Worm (Caenorhabditis elegans) whole organism, L2 larva: ENCODE data around the gene smf-1.

ENCODE experiments used
- C34F6.9 ChIP-seq: fragments of 150-350 bp; optimal IDR thresholded peaks from 2 replicates; lab custom pipeline; 2014; ENCODE audit warnings: missing biosample characterization, missing genetic modification characterization
- F13H6.1 ChIP-seq: sonication (generic microtip); optimal IDR thresholded peaks from 2 replicates; lab custom pipeline; 2016; ENCODE audit warnings: missing genetic modification characterization, missing compliant biosample characterization
- R02D3.7 ChIP-seq: fragments of 150-350 bp; optimal IDR thresholded peaks from 2 replicates; lab custom pipeline; 2014; ENCODE audit warnings: missing biosample characterization, missing genetic modification characterization
- Y55F3AM.14 ChIP-seq: fragments of 200-800 bp; sonication (Bioruptor generic); optimal IDR thresholded peaks from 2 replicates; lab custom pipeline; 2018; ENCODE audit warnings: mild to moderate bottlenecking, missing genetic modification characterization, missing compliant biosample characterization
- alr-1 ChIP-seq: fragments of 150-350 bp; optimal IDR thresholded peaks from 2 replicates; lab custom pipeline; 2014; ENCODE audit warnings: missing biosample characterization, missing genetic modification characterization
- aly-2 ChIP-seq: fragments of 150-350 bp; optimal IDR thresholded peaks from 2 replicates; lab custom pipeline; 2014; ENCODE audit warnings: missing biosample characterization, missing genetic modification characterization
- ama-1 ChIP-seq: fragments of 150-350 bp; optimal IDR thresholded peaks from 2 replicates; lab custom pipeline; 2018; ENCODE audit warnings: inconsistent platforms
- ceh-16 ChIP-seq: fragments of 150-350 bp; optimal IDR thresholded peaks from 2 replicates; lab custom pipeline; 2014; ENCODE audit warnings: missing biosample characterization, missing genetic modification characterization
- ceh-82 ChIP-seq: fragments of 150-350 bp; optimal IDR thresholded peaks from 2 replicates; lab custom pipeline; 2014; ENCODE audit warnings: missing biosample characterization, missing genetic modification characterization
- crh-2 ChIP-seq: sonication (generic microtip); optimal IDR thresholded peaks from 2 replicates; lab custom pipeline; 2017; ENCODE audit warnings: missing biosample characterization, missing genetic modification characterization
- dmd-4 ChIP-seq: sonication (generic microtip); optimal IDR thresholded peaks from 2 replicates; lab custom pipeline; 2017; ENCODE audit warnings: missing biosample characterization, missing genetic modification characterization
- egl-27 ChIP-seq: sonication (generic microtip); optimal IDR thresholded peaks from 3 replicates; lab custom pipeline; 2017; ENCODE audit warnings: missing biosample characterization, missing genetic modification reagents, missing genetic modification characterization
- elt-1 ChIP-seq: fragments of 150-350 bp; optimal IDR thresholded peaks from 2 replicates; lab custom pipeline; 2014; ENCODE audit warnings: missing biosample characterization, missing genetic modification characterization
- elt-3 ChIP-seq: sonication (generic microtip); optimal IDR thresholded peaks from 2 replicates; lab custom pipeline; 2017; ENCODE audit warnings: missing biosample characterization, missing genetic modification characterization
- fos-1 ChIP-seq: fragments of 150-350 bp; optimal IDR thresholded peaks from 2 replicates; lab custom pipeline; 2014; ENCODE audit warnings: missing biosample characterization, missing genetic modification characterization
- gmeb-1 ChIP-seq: fragments of 150-350 bp; optimal IDR thresholded peaks from 2 replicates; lab custom pipeline; 2014; ENCODE audit warnings: missing biosample characterization, missing genetic modification characterization
- lin-11 ChIP-seq: fragments of 150-350 bp; sonication (generic microtip); optimal IDR thresholded peaks from 2 replicates; lab custom pipeline; 2014; ENCODE audit warnings: missing biosample characterization, missing genetic modification characterization, inconsistent platforms, mixed read lengths
- lin-13 ChIP-seq: fragments of 150-350 bp; optimal IDR thresholded peaks from 2 replicates; lab custom pipeline; 2014; ENCODE audit warnings: missing biosample characterization, missing genetic modification reagents, missing genetic modification characterization
- lin-39 ChIP-seq: fragments of 150-350 bp; optimal IDR thresholded peaks from 2 replicates; lab custom pipeline; 2014; ENCODE audit warnings: missing biosample characterization, missing genetic modification reagents, missing genetic modification characterization
- lsy-2 ChIP-seq, 2 experiments: fragments of 150-350 bp in 1 of 2; sonication (generic microtip) in 1 of 2; optimal IDR thresholded peaks; 2 replicates each; lab custom pipeline; 2014 to 2017; ENCODE audit warnings: missing biosample characterization in 2 of 2, missing genetic modification characterization in 2 of 2
- mab-5 ChIP-seq: fragments of 150-350 bp; optimal IDR thresholded peaks from 2 replicates; lab custom pipeline; 2014; ENCODE audit warnings: missing biosample characterization, missing genetic modification characterization
- mdl-1 ChIP-seq, 2 experiments: fragments of 150-350 bp in 1 of 2; sonication (generic microtip) in 1 of 2; optimal IDR thresholded peaks; 2 replicates each; lab custom pipeline; 2017; ENCODE audit warnings: missing biosample characterization in 2 of 2, missing genetic modification characterization in 2 of 2
- nhr-10 ChIP-seq: sonication (generic microtip); optimal IDR thresholded peaks from 2 replicates; lab custom pipeline; 2017; ENCODE audit warnings: missing biosample characterization, missing genetic modification characterization
- nhr-11 ChIP-seq: fragments of 150-350 bp; optimal IDR thresholded peaks from 2 replicates; lab custom pipeline; 2014; ENCODE audit warnings: missing biosample characterization, missing genetic modification characterization
- nhr-12 ChIP-seq: fragments of 150-350 bp; optimal IDR thresholded peaks from 2 replicates; lab custom pipeline; 2014; ENCODE audit warnings: missing biosample characterization, missing genetic modification characterization
- nhr-129 ChIP-seq: fragments of 150-350 bp; optimal IDR thresholded peaks from 2 replicates; lab custom pipeline; 2014; ENCODE audit warnings: missing biosample characterization, missing genetic modification characterization
- nhr-21 ChIP-seq: fragments of 150-350 bp; optimal IDR thresholded peaks from 2 replicates; lab custom pipeline; 2014; ENCODE audit warnings: missing biosample characterization, missing genetic modification characterization
- nhr-23 ChIP-seq: fragments of 150-350 bp; optimal IDR thresholded peaks from 2 replicates; lab custom pipeline; 2014; ENCODE audit warnings: missing biosample characterization, missing genetic modification reagents, missing genetic modification characterization
- nhr-237 ChIP-seq: fragments of 150-350 bp; optimal IDR thresholded peaks from 2 replicates; lab custom pipeline; 2014; ENCODE audit warnings: missing biosample characterization, missing genetic modification characterization
- nhr-25 ChIP-seq: fragments of 150-350 bp; sonication (generic microtip); optimal IDR thresholded peaks from 3 replicates; lab custom pipeline; 2014; ENCODE audit warnings: missing biosample characterization, missing genetic modification characterization
- nhr-6 ChIP-seq: fragments of 150-350 bp; optimal IDR thresholded peaks from 2 replicates; lab custom pipeline; 2014; ENCODE audit warnings: missing biosample characterization, missing genetic modification characterization
- nhr-77 ChIP-seq: fragments of 150-350 bp; optimal IDR thresholded peaks from 2 replicates; lab custom pipeline; 2014; ENCODE audit warnings: missing biosample characterization, missing genetic modification characterization
- sem-4 ChIP-seq: fragments of 150-350 bp; optimal IDR thresholded peaks from 2 replicates; lab custom pipeline; 2014; ENCODE audit warnings: missing biosample characterization, missing genetic modification reagents, missing genetic modification characterization
- sma-3 ChIP-seq: sonication (generic microtip); optimal IDR thresholded peaks from 2 replicates; lab custom pipeline; 2016; ENCODE audit warnings: missing genetic modification reagents, missing genetic modification characterization, missing compliant biosample characterization
- sma-9 ChIP-seq, 2 experiments: fragments of 150-350 bp in 1 of 2; sonication (generic microtip) in 1 of 2; optimal IDR thresholded peaks; 2 replicates each; lab custom pipeline; 2014 to 2016; ENCODE audit warnings: missing genetic modification characterization in 2 of 2, mild to moderate bottlenecking in 1 of 2, missing biosample characterization in 1 of 2, missing compliant biosample characterization in 1 of 2, missing genetic modification reagents in 1 of 2, moderate library complexity in 1 of 2
- unc-39 ChIP-seq: fragments of 150-350 bp; optimal IDR thresholded peaks from 2 replicates; lab custom pipeline; 2014; ENCODE audit warnings: missing biosample characterization, missing genetic modification characterization
- unc-55 ChIP-seq: fragments of 150-350 bp; sonication (generic microtip); optimal IDR thresholded peaks from 3 replicates; lab custom pipeline; 2014; ENCODE audit warnings: missing biosample characterization, missing genetic modification reagents, missing genetic modification characterization
- unc-62 ChIP-seq: fragments of 150-350 bp; optimal IDR thresholded peaks from 2 replicates; lab custom pipeline; 2014; ENCODE audit warnings: missing biosample characterization, missing genetic modification reagents, missing genetic modification characterization
- zag-1 ChIP-seq: fragments of 150-350 bp; optimal IDR thresholded peaks from 2 replicates; lab custom pipeline; 2014; ENCODE audit warnings: missing biosample characterization, missing genetic modification characterization
- ztf-1 ChIP-seq: fragments of 200-800 bp; sonication (Bioruptor generic); conservative IDR thresholded peaks from 2 replicates; pipeline ENCODE4 v1.3.6; 2022; ENCODE audit warnings: missing genetic modification characterization, missing compliant biosample characterization
- ztf-4 ChIP-seq: fragments of 150-350 bp; optimal IDR thresholded peaks from 2 replicates; lab custom pipeline; 2014; ENCODE audit warnings: missing biosample characterization, missing genetic modification characterization

Gene smf-1

ce11 chrX:6743853-6744346 is 21.0 kb upstream of the smf-1 start (continued):
- TF ChIP-seq dmd-4 (tag; lab: Kevin White, UChicago) (no peak), elt-1 (tag; lab: Kevin White, UChicago) (peak; percentile 96), Y55F3AM.14 (peak; percentile 91), nhr-6 (peak; percentile 90), lsy-2 (tag; optimal IDR thresholded peaks at IDR 0.05; lab: Kevin White, UChicago) (peak in 1 of 2 experiments; percentile 89), mdl-1 (tag; optimal IDR thresholded peaks at IDR 0.05; lab: Kevin White, UChicago) (peak; percentile 98 to 99), F13H6.1 (peak; percentile 96), lin-13 (GFP tag; lab: Kevin White, UChicago) (peak; percentile 88), C34F6.9 (peak; percentile 78), gmeb-1 (tag; lab: Kevin White, UChicago) (peak; percentile 87), nhr-10 (tag; lab: Kevin White, UChicago) (no peak), elt-3 (tag; lab: Kevin White, UChicago) (no peak), nhr-12 (tag; lab: Kevin White, UChicago) (peak; percentile 17)

ce11 chrX:6743344-6743743 is 20.5 kb upstream of the smf-1 start:
- TF ChIP-seq nhr-6 (no peak), nhr-11 (tag; lab: Kevin White, UChicago) (no peak), mdl-1 (tag; optimal IDR thresholded peaks at IDR 0.05; lab: Kevin White, UChicago) (no peak), aly-2 (tag; lab: Kevin White, UChicago) (no peak)

ce11 chrX:6742891-6743290 is 20.0 kb upstream of the smf-1 start:
- TF ChIP-seq nhr-21 (tag; lab: Kevin White, UChicago) (peak; percentile 61), lsy-2 (tag; optimal IDR thresholded peaks at IDR 0.05; lab: Kevin White, UChicago) (peak in 1 of 2 experiments; percentile 72), sma-3 (peak; percentile 34), lin-11 (tag; lab: Kevin White, UChicago) (no peak), sma-9 (GFP tag; optimal IDR thresholded peaks at IDR 0.05; lab: Kevin White, UChicago) (peak; percentile 95), sma-9 (tag; optimal IDR thresholded peaks at IDR 0.05; lab: Kevin White, UChicago) (no peak), ceh-82 (tag; lab: Kevin White, UChicago) (no peak), nhr-11 (tag; lab: Kevin White, UChicago) (no peak), egl-27 (peak; percentile 71), F13H6.1 (peak; percentile 74), alr-1 (tag; lab: Kevin White, UChicago) (no peak), nhr-129 (peak; percentile 99), lin-13 (GFP tag; lab: Kevin White, UChicago) (peak; percentile 41), ama-1 (lab: Kevin White, UChicago) (peak; percentile 91), ztf-4 (tag; lab: Kevin White, UChicago) (peak; percentile 73), unc-55 (GFP tag; lab: Kevin White, UChicago) (no peak), ceh-16 (tag; lab: Kevin White, UChicago) (no peak), nhr-25 (tag; lab: Kevin White, UChicago) (peak; percentile 70), unc-39 (tag; lab: Kevin White, UChicago) (no peak), fos-1 (peak; percentile 77), aly-2 (tag; lab: Kevin White, UChicago) (no peak), gmeb-1 (tag; lab: Kevin White, UChicago) (peak; percentile 38), crh-2 (tag; lab: Kevin White, UChicago) (peak; percentile 80), sem-4 (tag; lab: Kevin White, UChicago) (peak; percentile 86), zag-1 (tag; lab: Kevin White, UChicago) (no peak), C34F6.9 (peak; percentile 57), nhr-6 (peak; percentile 82), mdl-1 (tag; optimal IDR thresholded peaks at IDR 0.05; lab: Kevin White, UChicago) (peak; percentile 99 to 100)

- TF ChIP-seq R02D3.7 (tag; lab: Kevin White, UChicago) = no peak
- TF ChIP-seq F13H6.1 = peak; percentile 97
- peak; percentile 64 for TF ChIP-seq gmeb-1 (tag; lab: Kevin White, UChicago)
- TF ChIP-seq aly-2 (tag; lab: Kevin White, UChicago) = no peak
- peak; percentile 82 for TF ChIP-seq lin-11 (tag; lab: Kevin White, UChicago)
- no peak for TF ChIP-seq alr-1 (tag; lab: Kevin White, UChicago)
- peak; percentile 93 for TF ChIP-seq nhr-129
- TF ChIP-seq unc-62 = peak; percentile 10
- TF ChIP-seq nhr-23 (tag; lab: Kevin White, UChicago) = no peak
- peak; percentile 30 to 75 for TF ChIP-seq lsy-2 (tag; optimal IDR thresholded peaks at IDR 0.05; lab: Kevin White, UChicago)
- peak; percentile 83 for TF ChIP-seq Y55F3AM.14
- TF ChIP-seq nhr-21 (tag; lab: Kevin White, UChicago) = peak; percentile 91
- TF ChIP-seq elt-1 (tag; lab: Kevin White, UChicago) = peak; percentile 8
- TF ChIP-seq crh-2 (tag; lab: Kevin White, UChicago) = peak; percentile 94
- TF ChIP-seq mdl-1 (tag; optimal IDR thresholded peaks at IDR 0.05; lab: Kevin White, UChicago) = peak; percentile 100
- TF ChIP-seq nhr-10 (tag; lab: Kevin White, UChicago) = no peak
- no peak for TF ChIP-seq nhr-11 (tag; lab: Kevin White, UChicago)
- peak; percentile 84 for TF ChIP-seq C34F6.9
- TF ChIP-seq nhr-77 (tag; lab: Kevin White, UChicago) = no peak
- peak; percentile 100 for TF ChIP-seq sma-9 (GFP tag; optimal IDR thresholded peaks at IDR 0.05; lab: Kevin White, UChicago)
- peak; percentile 97 for TF ChIP-seq sma-9 (tag; optimal IDR thresholded peaks at IDR 0.05; lab: Kevin White, UChicago)
- peak; percentile 93 for TF ChIP-seq nhr-25 (tag; lab: Kevin White, UChicago)
- peak; percentile 82 for TF ChIP-seq fos-1
- TF ChIP-seq ztf-4 (tag; lab: Kevin White, UChicago) = peak; percentile 87
- no peak for TF ChIP-seq ztf-1 (GFP tag; lab: Robert Waterston, UW)
- TF ChIP-seq lin-39 (tag; lab: Kevin White, UChicago) = peak; percentile 37
- TF ChIP-seq sma-3 = peak; percentile 3
- no peak for TF ChIP-seq nhr-237 (tag; lab: Kevin White, UChicago)
- peak; percentile 70 for TF ChIP-seq mab-5 (tag; lab: Kevin White, UChicago)
- TF ChIP-seq unc-55 (GFP tag; lab: Kevin White, UChicago) = peak; percentile 65
Observed at ce11 chrX:6742011-6742683, 19.3 kb upstream of the smf-1 start, which contains the start of gene mdl-1. TSS of gene mdl-1 (plus strand) at chrX:6742351.
